Fruit fly (Drosophila melanogaster) whole organism, pupa: Measurements from ENCODE around the gene CG13784.

Experiments used
- CG10348 ChIP-seq: fragments of 200-800 bp; sonication (Bioruptor generic); IDR thresholded peaks from 2 replicates; pipeline ENCODE4 v1.3.6; 2022; ENCODE audit warnings: missing biosample characterization, missing genetic modification characterization
- CG12605 ChIP-seq: fragments of 200-800 bp; sonication (Bioruptor generic); IDR thresholded peaks from 2 replicates; pipeline ENCODE4 v1.3.6; 2022; ENCODE audit warnings: missing biosample characterization, missing genetic modification characterization
- CG13204 ChIP-seq: fragments of 200-800 bp; sonication (Bioruptor generic); optimal IDR thresholded peaks from 2 replicates; lab custom pipeline; 2018; ENCODE audit warnings: missing biosample characterization, mild to moderate bottlenecking, missing genetic modification characterization, moderate library complexity
- CG14655 ChIP-seq: fragments of 200-800 bp; sonication (Bioruptor generic); optimal IDR thresholded peaks from 3 replicates; lab custom pipeline; 2017; ENCODE audit warnings: mild to moderate bottlenecking, missing biosample characterization, missing genetic modification reagents, missing genetic modification characterization
- CG15710 ChIP-seq: fragments of 200-800 bp; sonication (Bioruptor generic); optimal IDR thresholded peaks from 2 replicates; lab custom pipeline; 2018; ENCODE audit warnings: missing biosample characterization, mild to moderate bottlenecking, missing genetic modification characterization, moderate library complexity
- CG17806 ChIP-seq: fragments of 200-800 bp; sonication (Bioruptor generic); optimal IDR thresholded peaks from 2 replicates; lab custom pipeline; 2018; ENCODE audit warnings: missing biosample characterization, mild to moderate bottlenecking, missing genetic modification characterization, moderate library complexity
- CG32121 ChIP-seq: fragments of 200-800 bp; sonication (Bioruptor generic); IDR thresholded peaks from 2 replicates; pipeline ENCODE4 v1.3.6; 2022; ENCODE audit warnings: missing biosample characterization, missing genetic modification characterization
- CG34367 ChIP-seq: fragments of 200-800 bp; sonication (Bioruptor generic); optimal IDR thresholded peaks from 2 replicates; lab custom pipeline; 2018; ENCODE audit warnings: missing biosample characterization, mild to moderate bottlenecking, missing genetic modification characterization
- CG4496 ChIP-seq: fragments of 200-800 bp; sonication (Bioruptor generic); IDR thresholded peaks from 3 replicates; pipeline ENCODE4 v1.3.6; 2022; ENCODE audit warnings: missing biosample characterization, missing genetic modification characterization
- CG8159 ChIP-seq: fragments of 200-800 bp; sonication (Bioruptor generic); optimal IDR thresholded peaks from 3 replicates; lab custom pipeline; 2018; ENCODE audit warnings: missing biosample characterization, mild to moderate bottlenecking, missing genetic modification characterization, moderate library complexity
- CG8301 ChIP-seq: fragments of 200-800 bp; sonication (Bioruptor generic); optimal IDR thresholded peaks from 2 replicates; lab custom pipeline; 2018; ENCODE audit warnings: missing biosample characterization, mild to moderate bottlenecking, missing genetic modification characterization
- CG9948 ChIP-seq: fragments of 200-800 bp; sonication (Bioruptor generic); optimal IDR thresholded peaks from 2 replicates; lab custom pipeline; 2018; ENCODE audit warnings: missing biosample characterization, mild to moderate bottlenecking, missing genetic modification characterization, moderate library complexity
- D1 ChIP-seq: fragments of 200-800 bp; sonication (Bioruptor generic); optimal IDR thresholded peaks from 2 replicates; lab custom pipeline; 2018; ENCODE audit warnings: missing biosample characterization, mild to moderate bottlenecking, missing genetic modification characterization, moderate library complexity
- EcR ChIP-seq: fragments of 200-800 bp; sonication (Bioruptor generic); optimal IDR thresholded peaks from 3 replicates; lab custom pipeline; 2019; ENCODE audit warnings: missing biosample characterization, missing genetic modification characterization, mild to moderate bottlenecking, moderate library complexity, missing genetic modification reagents
- Ets98B ChIP-seq: fragments of 200-800 bp; sonication (Bioruptor generic); IDR thresholded peaks from 2 replicates; pipeline ENCODE4 v1.3.6; 2022; ENCODE audit warnings: missing biosample characterization, missing genetic modification characterization
- Pif1A ChIP-seq: fragments of 200-800 bp; sonication (Bioruptor generic); optimal IDR thresholded peaks from 3 replicates; lab custom pipeline; 2016; ENCODE audit warnings: missing biosample characterization, missing genetic modification characterization
- Pif1B ChIP-seq: fragments of 200-800 bp; sonication (Bioruptor generic); optimal IDR thresholded peaks from 3 replicates; lab custom pipeline; 2016; ENCODE audit warnings: missing biosample characterization, missing genetic modification characterization
- Snoo ChIP-seq: fragments of 200-800 bp; sonication (Bioruptor generic); optimal IDR thresholded peaks from 3 replicates; lab custom pipeline; 2017; ENCODE audit warnings: missing biosample characterization, mild to moderate bottlenecking, missing genetic modification characterization, inconsistent platforms
- fd96Ca ChIP-seq: fragments of 200-800 bp; sonication (Bioruptor generic); IDR thresholded peaks from 3 replicates; pipeline ENCODE4 v1.3.6; 2022; ENCODE audit warnings: missing biosample characterization, missing genetic modification characterization
- gl ChIP-seq: fragments of 200-800 bp; sonication (Bioruptor generic); optimal IDR thresholded peaks from 2 replicates; lab custom pipeline; 2018; ENCODE audit warnings: missing biosample characterization, mild to moderate bottlenecking, missing genetic modification characterization
- rn ChIP-seq: fragments of 200-800 bp; sonication (Bioruptor generic); IDR thresholded peaks from 2 replicates; pipeline ENCODE4 v1.3.6; 2022; ENCODE audit warnings: missing biosample characterization, missing genetic modification characterization

CG13784 gene

DNA sequence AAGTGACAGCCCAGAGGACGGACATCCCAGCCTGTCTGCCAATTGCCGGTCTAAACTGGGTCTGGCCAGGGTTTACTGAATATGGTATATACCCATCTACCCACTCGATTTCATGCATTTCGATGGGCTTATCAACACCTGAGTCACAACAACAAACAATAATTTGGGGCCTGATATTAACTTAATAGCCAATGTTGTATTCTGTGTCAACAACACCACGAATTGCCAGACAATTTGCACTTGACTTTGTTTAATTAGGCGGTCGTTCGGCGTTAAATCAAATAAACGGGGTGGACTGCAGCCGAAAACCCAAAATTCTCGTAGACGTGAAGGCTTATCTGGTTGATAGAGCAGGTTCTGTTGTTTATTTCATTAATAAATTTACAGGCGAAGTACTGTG is 19.5 kb upstream of the CG13784 start:
- TF ChIP-seq CG8301 (no peak), Snoo (tag; lab: Kevin White, UChicago) (peak; percentile 21)

dm6 chr2L:7232713-7233112 is 12.9 kb upstream of the CG13784 start, which contains the start of gene CG43800:
CG43800 (minus strand) TSS chr2L:7232813.
- TF ChIP-seq Pif1B: no peak
- no peak for TF ChIP-seq CG14655
- TF ChIP-seq Snoo (tag; lab: Kevin White, UChicago): no peak
- no peak for TF ChIP-seq CG32121 (GFP tag; lab: Robert Waterston, UW)
- no peak for TF ChIP-seq gl
- TF ChIP-seq Pif1A (GFP tag; lab: Kevin White, UChicago): no peak
- no peak for TF ChIP-seq CG17806 (tag; lab: Kevin White, UChicago)
- no peak for TF ChIP-seq CG15710 (tag; lab: Kevin White, UChicago)
- TF ChIP-seq CG9948: no peak
- no peak for TF ChIP-seq Ets98B (GFP tag; lab: Robert Waterston, UW)
- TF ChIP-seq CG13204: no peak
- TF ChIP-seq EcR (GFP tag; lab: Kevin White, UChicago): no peak
- no peak for TF ChIP-seq CG34367 (tag; lab: Kevin White, UChicago)
- no peak for TF ChIP-seq D1
- TF ChIP-seq CG8301: no peak
- TF ChIP-seq CG8159 (tag; lab: Kevin White, UChicago): no peak
- TF ChIP-seq rn (GFP tag; lab: Robert Waterston, UW): no peak
- TF ChIP-seq fd96Ca (GFP tag; lab: Robert Waterston, UW): no peak
- no peak for TF ChIP-seq CG4496 (GFP tag; lab: Robert Waterston, UW)
- TF ChIP-seq CG12605 (GFP tag; lab: Robert Waterston, UW): no peak
- TF ChIP-seq, all 21 proteins: peak for 0

dm6 chr2L:7227434-7227833 is 7.6 kb upstream of the CG13784 start, which contains the start of gene CG43799:
CG43799 (plus strand) TSS chr2L:7227734.
- TF ChIP-seq rn (GFP tag; lab: Robert Waterston, UW): no peak
- no peak for TF ChIP-seq CG14655
- no peak for TF ChIP-seq CG4496 (GFP tag; lab: Robert Waterston, UW)
- no peak for TF ChIP-seq CG34367 (tag; lab: Kevin White, UChicago)
- no peak for TF ChIP-seq CG10348 (GFP tag; lab: Robert Waterston, UW)
- no peak for TF ChIP-seq Pif1B
- TF ChIP-seq CG15710 (tag; lab: Kevin White, UChicago): no peak
- no peak for TF ChIP-seq CG8159 (tag; lab: Kevin White, UChicago)
- no peak for TF ChIP-seq CG9948
- no peak for TF ChIP-seq CG17806 (tag; lab: Kevin White, UChicago)
- no peak for TF ChIP-seq Snoo (tag; lab: Kevin White, UChicago)
- no peak for TF ChIP-seq EcR (GFP tag; lab: Kevin White, UChicago)
- TF ChIP-seq CG32121 (GFP tag; lab: Robert Waterston, UW): no peak
- no peak for TF ChIP-seq CG12605 (GFP tag; lab: Robert Waterston, UW)
- no peak for TF ChIP-seq fd96Ca (GFP tag; lab: Robert Waterston, UW)
- no peak for TF ChIP-seq CG8301
- TF ChIP-seq, all 21 proteins: peak for 0

DNA sequence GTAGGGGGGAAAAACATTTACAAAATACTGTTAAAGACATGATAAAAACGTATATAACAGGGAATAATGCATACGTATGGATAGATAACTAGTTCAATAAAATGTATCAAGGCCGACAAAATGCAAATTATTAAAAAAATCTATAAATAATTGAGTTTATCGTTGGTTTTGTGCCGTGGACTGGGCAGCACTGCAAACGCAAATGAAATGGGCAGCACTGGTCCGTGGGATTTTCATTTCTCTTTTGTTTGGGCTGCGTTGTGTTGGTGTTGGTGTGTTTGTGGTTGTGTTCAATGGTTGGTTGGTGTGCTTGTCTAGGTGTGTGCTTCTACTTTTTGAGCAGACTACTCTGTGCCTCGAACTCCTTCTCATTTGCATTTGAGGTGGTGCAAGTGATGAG is 6.8 kb upstream of the CG13784 start:
- no peak for TF ChIP-seq CG9948
- TF ChIP-seq EcR (GFP tag; lab: Kevin White, UChicago): no peak
- no peak for TF ChIP-seq Pif1B
- TF ChIP-seq CG13204: no peak
- TF ChIP-seq CG14655: no peak
- no peak for TF ChIP-seq Pif1A (GFP tag; lab: Kevin White, UChicago)
- no peak for TF ChIP-seq CG4496 (GFP tag; lab: Robert Waterston, UW)
- no peak for TF ChIP-seq CG8301
- no peak for TF ChIP-seq CG8159 (tag; lab: Kevin White, UChicago)
- TF ChIP-seq fd96Ca (GFP tag; lab: Robert Waterston, UW): no peak
- no peak for TF ChIP-seq CG32121 (GFP tag; lab: Robert Waterston, UW)
- TF ChIP-seq CG34367 (tag; lab: Kevin White, UChicago): no peak
- no peak for TF ChIP-seq Snoo (tag; lab: Kevin White, UChicago)
- TF ChIP-seq CG12605 (GFP tag; lab: Robert Waterston, UW): no peak
- no peak for TF ChIP-seq CG17806 (tag; lab: Kevin White, UChicago)
- TF ChIP-seq gl: no peak
- TF ChIP-seq Ets98B (GFP tag; lab: Robert Waterston, UW): no peak
- TF ChIP-seq rn (GFP tag; lab: Robert Waterston, UW): no peak

dm6 chr2L:7222829-7223272 is 3.0 kb upstream of the CG13784 start, which contains the start of gene mEFG1:
mEFG1 (minus strand) TSS chr2L:7223081.
- no peak for TF ChIP-seq fd96Ca (GFP tag; lab: Robert Waterston, UW)
- TF ChIP-seq Ets98B (GFP tag; lab: Robert Waterston, UW): no peak
- TF ChIP-seq CG34367 (tag; lab: Kevin White, UChicago): no peak
- no peak for TF ChIP-seq Snoo (tag; lab: Kevin White, UChicago)
- no peak for TF ChIP-seq Pif1B
- TF ChIP-seq CG8159 (tag; lab: Kevin White, UChicago): no peak
- TF ChIP-seq CG4496 (GFP tag; lab: Robert Waterston, UW): peak; percentile 43; the same call in 2 of the 3 replicates

dm6 chr2L:7219172-7219571 is 661 bp downstream of the CG13784 start:
- TF ChIP-seq CG8301 (peak; percentile 5), CG13204 (no peak), CG4496 (GFP tag; lab: Robert Waterston, UW) (peak; percentile 8; the same call in 2 of the 3 replicates), Pif1B (no peak), rn (GFP tag; lab: Robert Waterston, UW) (no peak), CG9948 (no peak), EcR (GFP tag; lab: Kevin White, UChicago) (no peak), CG10348 (GFP tag; lab: Robert Waterston, UW) (no peak), CG17806 (tag; lab: Kevin White, UChicago) (no peak), CG14655 (peak; percentile 6), CG12605 (GFP tag; lab: Robert Waterston, UW) (no peak)
